Fruit fly (Drosophila melanogaster) whole organism, prepupa: ENCODE results near the gene CG14329.

Source experiments
- CG11762 ChIP-seq: fragments of 200-800 bp; sonication (Bioruptor generic); optimal IDR thresholded peaks from 3 replicates; lab custom pipeline; 2016; ENCODE audit warnings: missing biosample characterization, missing genetic modification characterization; ENCODE audit not compliant: insufficient read depth
- CG6276 ChIP-seq: fragments of 200-800 bp; sonication (Bioruptor generic); optimal IDR thresholded peaks from 2 replicates; lab custom pipeline; 2017; ENCODE audit warnings: missing biosample characterization, mild to moderate bottlenecking, missing genetic modification characterization
- CG7368 ChIP-seq: fragments of 200-800 bp; sonication (Bioruptor generic); optimal IDR thresholded peaks from 3 replicates; lab custom pipeline; 2016; ENCODE audit warnings: missing biosample characterization, missing genetic modification characterization
- Eip75B ChIP-seq: fragments of 200-800 bp; sonication (Bioruptor generic); optimal IDR thresholded peaks from 3 replicates; lab custom pipeline; 2016; ENCODE audit warnings: missing biosample characterization, missing genetic modification characterization
- Eip78C ChIP-seq: fragments of 200-800 bp; sonication (Bioruptor generic); peaks from one replicate; lab custom pipeline; 2016; ENCODE audit warnings: missing biosample characterization, missing genetic modification characterization
- Ets96B ChIP-seq: fragments of 200-800 bp; optimal IDR thresholded peaks from 2 replicates; lab custom pipeline; 2019; ENCODE audit warnings: missing biosample characterization, mild to moderate bottlenecking, missing genetic modification characterization, moderate library complexity
- Gug ChIP-seq: fragments of 200-800 bp; sonication (Bioruptor generic); IDR thresholded peaks from 2 replicates; pipeline ENCODE4 v1.3.6; 2022; ENCODE audit warnings: missing biosample characterization, missing genetic modification characterization
- esn ChIP-seq: fragments of 200-800 bp; sonication (Bioruptor generic); optimal IDR thresholded peaks from 2 replicates; lab custom pipeline; 2016; ENCODE audit warnings: missing biosample characterization, mild to moderate bottlenecking, missing genetic modification characterization, moderate library complexity
- fkh ChIP-seq: fragments of 200-800 bp; sonication (Bioruptor generic); optimal IDR thresholded peaks from 3 replicates; lab custom pipeline; 2017; ENCODE audit warnings: missing biosample characterization, mild to moderate bottlenecking, missing genetic modification characterization, moderate library complexity
- svp ChIP-seq: fragments of 200-800 bp; sonication (Bioruptor generic); peaks from one replicate; lab custom pipeline; 2016; ENCODE audit warnings: missing biosample characterization, missing genetic modification characterization
- topi ChIP-seq: fragments of 200-800 bp; sonication (Bioruptor generic); optimal IDR thresholded peaks from 3 replicates; lab custom pipeline; 2016; ENCODE audit warnings: missing biosample characterization, missing genetic modification characterization

DNA sequence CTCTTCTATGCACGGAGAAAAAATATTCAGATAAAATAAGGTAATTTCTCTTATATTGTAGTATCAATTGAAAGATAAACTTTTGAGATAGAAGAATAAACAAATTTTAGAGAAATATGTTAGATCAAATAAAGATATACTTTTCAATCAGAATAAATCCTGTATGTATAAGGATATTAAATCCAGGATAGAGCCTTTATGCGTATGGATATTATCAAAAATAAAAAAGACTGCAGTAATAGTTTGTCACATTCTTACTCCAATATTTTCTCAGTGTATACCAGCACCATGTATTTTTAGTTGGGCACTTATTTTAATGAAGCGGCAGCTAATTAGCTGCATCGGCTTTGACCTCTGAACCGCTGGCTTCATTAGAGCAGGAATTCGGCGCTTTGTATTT, 17.3 kb upstream of the CG14329 start:
- TF ChIP-seq topi (GFP tag; lab: Kevin White, UChicago) = no peak
- TF ChIP-seq Ets96B (tag; lab: Kevin White, UChicago) = no peak
- TF ChIP-seq Gug (GFP tag; lab: Robert Waterston, UW) = no peak
- TF ChIP-seq CG11762 = no peak
- TF ChIP-seq svp = peak; percentile 60
- TF ChIP-seq esn (GFP tag; lab: Kevin White, UChicago) = no peak
- no peak for TF ChIP-seq Eip78C
- TF ChIP-seq fkh (GFP tag; lab: Kevin White, UChicago) = no peak
- no peak for TF ChIP-seq Eip75B (GFP tag; lab: Kevin White, UChicago)
- TF ChIP-seq CG6276 (GFP tag; lab: Kevin White, UChicago) = no peak
- no peak for TF ChIP-seq CG7368
